Fruit fly (Drosophila melanogaster) whole organism, adult: ENCODE measurements around the gene CG15784.

Experiments used
- CG33017 ChIP-seq: fragments of 200-800 bp; sonication (Bioruptor generic); optimal IDR thresholded peaks from 2 replicates; lab custom pipeline; 2018; ENCODE audit warnings: missing biosample characterization, mild to moderate bottlenecking, missing genetic modification characterization, moderate library complexity
- CG5204 ChIP-seq: fragments of 200-800 bp; sonication (Bioruptor generic); optimal IDR thresholded peaks from 2 replicates; lab custom pipeline; 2016; ENCODE audit warnings: missing biosample characterization, missing genetic modification characterization
- Mnt ChIP-seq: fragments of 200-800 bp; sonication (Bioruptor generic); optimal IDR thresholded peaks from 2 replicates; lab custom pipeline; 2016; ENCODE audit warnings: missing biosample characterization, mild to moderate bottlenecking, missing genetic modification characterization

DNA sequence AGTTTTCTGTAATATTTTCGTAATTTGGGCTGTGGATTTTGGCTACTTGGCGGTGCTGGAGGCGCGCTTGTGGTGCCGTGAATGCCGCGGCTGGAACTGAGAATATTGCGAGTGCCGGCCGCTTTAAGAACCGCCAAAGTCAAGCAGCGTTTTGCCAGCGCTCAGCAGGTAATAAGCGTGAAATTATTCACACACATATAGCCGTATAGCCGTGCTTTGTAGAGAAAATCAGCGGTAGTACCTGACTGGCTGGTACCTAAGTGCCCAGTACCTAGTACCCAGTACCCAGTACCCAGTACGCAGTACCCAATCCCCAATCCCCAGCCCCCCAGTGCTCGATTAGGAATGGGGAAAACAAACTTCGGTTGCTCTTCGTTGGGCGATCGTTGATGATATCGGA is 18.6 kb upstream of the CG15784 start, which contains the start of gene NAAT1:
- TF ChIP-seq CG33017 (tag; lab: Kevin White, UChicago) (no peak), Mnt (GFP tag; lab: Kevin White, UChicago) (no peak), CG5204 (GFP tag; lab: Kevin White, UChicago) (no peak)
